Worm (Caenorhabditis elegans) whole organism, early embryonic: ENCODE measurements around the gene col-169.

Experiments used
- B0310.2 ChIP-seq: sonication (generic microtip); optimal IDR thresholded peaks from 2 replicates; lab custom pipeline; 2016; ENCODE audit warnings: mild to moderate bottlenecking, missing genetic modification characterization, missing compliant biosample characterization
- F13C5.2 ChIP-seq: sonication (generic microtip); optimal IDR thresholded peaks from 2 replicates; lab custom pipeline; 2017; ENCODE audit warnings: mild to moderate bottlenecking, missing genetic modification characterization, inconsistent platforms, missing compliant biosample characterization
- aly-1 ChIP-seq: sonication (generic microtip); optimal IDR thresholded peaks from 2 replicates; lab custom pipeline; 2016; ENCODE audit warnings: missing genetic modification characterization, missing compliant biosample characterization
- ama-1 ChIP-seq: fragments of 150-350 bp; optimal IDR thresholded peaks from 2 replicates; lab custom pipeline; 2014
- ceh-13 ChIP-seq: fragments of 200-800 bp; sonication (Bioruptor generic); optimal IDR thresholded peaks from 2 replicates; lab custom pipeline; 2018; ENCODE audit warnings: mild to moderate bottlenecking, missing genetic modification characterization, missing compliant biosample characterization
- ceh-36 ChIP-seq: sonication (generic microtip); optimal IDR thresholded peaks from 2 replicates; lab custom pipeline; 2016; ENCODE audit warnings: missing genetic modification characterization, inconsistent platforms, missing compliant biosample characterization
- ets-7 ChIP-seq: sonication (generic microtip); optimal IDR thresholded peaks from 2 replicates; lab custom pipeline; 2016; ENCODE audit warnings: missing genotype, missing genetic modification characterization, missing compliant biosample characterization
- flt-1 ChIP-seq: fragments of 200-800 bp; sonication (Bioruptor generic); IDR thresholded peaks from 2 replicates; pipeline ENCODE4 v1.3.6; 2022; ENCODE audit warnings: missing genetic modification characterization, missing compliant biosample characterization
- hmbx-1 ChIP-seq: sonication (generic microtip); optimal IDR thresholded peaks from 2 replicates; lab custom pipeline; 2016; ENCODE audit warnings: mild to moderate bottlenecking, missing genetic modification characterization, missing compliant biosample characterization
- hmg-4 ChIP-seq: fragments of 200-800 bp; sonication (Bioruptor generic); optimal IDR thresholded peaks from 2 replicates; lab custom pipeline; 2018; ENCODE audit warnings: mild to moderate bottlenecking, missing genetic modification characterization, missing compliant biosample characterization
- hnd-1 ChIP-seq: sonication (generic microtip); optimal IDR thresholded peaks from 2 replicates; lab custom pipeline; 2016; ENCODE audit warnings: missing genetic modification characterization, missing compliant biosample characterization
- pes-1 ChIP-seq: fragments of 200-800 bp; sonication (Bioruptor generic); IDR thresholded peaks from 2 replicates; pipeline ENCODE4 v1.3.6; 2022; ENCODE audit warnings: missing genetic modification reagents, missing genetic modification characterization, missing compliant biosample characterization
- scrt-1 ChIP-seq: fragments of 200-800 bp; sonication (Bioruptor generic); IDR thresholded peaks from 2 replicates; pipeline ENCODE4 v1.3.6; 2022; ENCODE audit warnings: missing genetic modification characterization, missing compliant biosample characterization
- sea-1 ChIP-seq: fragments of 200-800 bp; sonication (Bioruptor generic); conservative IDR thresholded peaks from 2 replicates; pipeline ENCODE4 v1.3.6; 2022; ENCODE audit warnings: missing genetic modification characterization, missing compliant biosample characterization
- tbx-11 ChIP-seq: fragments of 200-800 bp; sonication (Bioruptor generic); IDR thresholded peaks from 2 replicates; pipeline ENCODE4 v1.3.6; 2022; ENCODE audit warnings: missing genetic modification characterization, missing compliant biosample characterization
- tbx-37 ChIP-seq: fragments of 200-800 bp; sonication (Bioruptor generic); conservative IDR thresholded peaks from 2 replicates; pipeline ENCODE4 v1.3.6; 2022; ENCODE audit warnings: missing genetic modification reagents, missing genetic modification characterization, missing compliant biosample characterization
- tra-4 ChIP-seq: sonication (generic microtip); optimal IDR thresholded peaks from 2 replicates; lab custom pipeline; 2017; ENCODE audit warnings: missing genetic modification characterization, missing compliant biosample characterization

The col-169 gene

DNA sequence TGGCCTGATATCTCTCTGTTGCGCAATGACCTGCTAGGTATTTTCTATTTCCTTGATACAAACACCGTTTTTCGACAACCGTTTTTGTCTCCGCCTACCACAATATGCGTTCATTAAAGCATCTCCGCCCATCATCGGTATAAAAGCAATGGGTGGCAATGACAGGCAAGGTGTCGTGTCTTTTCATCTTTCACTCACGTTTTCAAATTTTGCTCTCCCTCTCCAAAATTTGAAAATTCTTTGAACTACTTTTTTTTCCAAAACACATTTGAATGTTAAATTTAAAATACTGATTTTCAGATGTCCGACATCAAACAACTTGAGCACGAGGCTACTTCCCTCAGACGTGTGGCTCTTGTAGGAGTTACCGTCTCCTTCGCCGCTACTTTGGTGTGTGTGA is at the start of gene col-169:
col-169 (plus strand) TSS at position 301 of the 400 bp plus-strand sequence.
- TF ChIP-seq ceh-36 (tag; lab: Kevin White, UChicago), result no peak
- TF ChIP-seq F13C5.2 (tag; lab: Kevin White, UChicago), result no peak
- no peak for TF ChIP-seq aly-1 (tag; lab: Kevin White, UChicago)
- no peak for TF ChIP-seq hnd-1
- TF ChIP-seq sea-1 (GFP tag; lab: Robert Waterston, UW), result no peak
- no peak for TF ChIP-seq ceh-13
- TF ChIP-seq flt-1 (GFP tag; lab: Robert Waterston, UW), result no peak
- no peak for TF ChIP-seq B0310.2 (tag; lab: Kevin White, UChicago)
- no peak for TF ChIP-seq tra-4 (tag; lab: Kevin White, UChicago)
- no peak for TF ChIP-seq ama-1 (lab: Kevin White, UChicago)
- TF ChIP-seq scrt-1 (GFP tag; lab: Robert Waterston, UW), result no peak
- TF ChIP-seq pes-1 (GFP tag; lab: Robert Waterston, UW), result no peak
- no peak for TF ChIP-seq tbx-37
- no peak for TF ChIP-seq hmbx-1
- no peak for TF ChIP-seq tbx-11 (GFP tag; lab: Robert Waterston, UW)
- TF ChIP-seq hmg-4 (GFP tag; lab: Kevin White, UChicago), result no peak
- TF ChIP-seq ets-7, result no peak

DNA sequence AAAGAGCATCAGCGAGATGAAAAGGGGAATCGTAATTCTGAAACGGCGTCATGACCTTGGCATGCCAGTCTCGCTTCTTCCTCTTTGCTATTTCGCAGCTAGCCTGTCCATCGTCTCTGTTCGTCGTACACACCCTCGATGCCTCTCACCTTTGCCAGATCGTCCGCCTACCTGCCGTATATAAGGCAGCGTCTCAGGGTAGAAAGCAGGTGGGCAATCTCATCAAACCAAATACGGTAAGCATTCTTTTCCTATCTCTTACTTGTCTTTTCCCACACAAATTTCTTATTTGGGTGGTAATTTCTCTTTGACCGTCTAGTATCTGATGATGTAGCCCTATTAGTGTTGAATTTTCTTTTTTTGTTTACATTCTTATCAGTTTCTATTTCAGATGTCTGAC is 49.3 kb upstream of the col-169 start, which contains the start of gene col-166:
col-166 (plus strand) TSS at position 392 of the 400 bp plus-strand sequence.
- TF ChIP-seq sea-1 (GFP tag; lab: Robert Waterston, UW), result no peak
- no peak for TF ChIP-seq pes-1 (GFP tag; lab: Robert Waterston, UW)
- TF ChIP-seq ceh-36 (tag; lab: Kevin White, UChicago), result no peak
- TF ChIP-seq F13C5.2 (tag; lab: Kevin White, UChicago), result no peak
- no peak for TF ChIP-seq aly-1 (tag; lab: Kevin White, UChicago)
- TF ChIP-seq hmg-4 (GFP tag; lab: Kevin White, UChicago), result no peak
- no peak for TF ChIP-seq ceh-13

DNA sequence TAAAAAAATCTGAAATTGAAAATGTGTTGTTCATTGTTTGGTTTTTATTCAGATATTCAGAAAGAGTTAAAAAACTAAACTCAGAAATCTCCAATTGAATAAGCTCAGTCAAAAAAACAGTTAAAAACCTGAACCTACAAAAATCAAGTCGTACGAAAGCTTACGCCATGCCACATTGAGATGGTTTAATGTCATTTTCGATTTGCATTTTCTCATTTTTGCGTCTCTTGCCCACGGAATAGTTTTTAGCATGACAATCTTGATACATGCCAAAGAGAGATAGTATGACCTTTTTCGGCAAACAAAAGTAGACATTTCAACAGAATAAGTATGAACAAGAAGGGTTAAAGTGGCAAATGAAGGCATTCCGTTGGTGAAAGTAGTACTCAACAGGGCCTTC is 48.0 kb upstream of the col-169 start:
- TF ChIP-seq hnd-1 (no peak), hmbx-1 (no peak), ama-1 (lab: Kevin White, UChicago) (no peak), pes-1 (GFP tag; lab: Robert Waterston, UW) (no peak), hmg-4 (GFP tag; lab: Kevin White, UChicago) (no peak), B0310.2 (tag; lab: Kevin White, UChicago) (no peak), tra-4 (tag; lab: Kevin White, UChicago) (no peak), F13C5.2 (tag; lab: Kevin White, UChicago) (no peak), tbx-11 (GFP tag; lab: Robert Waterston, UW) (no peak), tbx-37 (no peak), ets-7 (no peak), scrt-1 (GFP tag; lab: Robert Waterston, UW) (no peak), ceh-36 (tag; lab: Kevin White, UChicago) (no peak), sea-1 (GFP tag; lab: Robert Waterston, UW) (no peak), aly-1 (tag; lab: Kevin White, UChicago) (no peak), flt-1 (GFP tag; lab: Robert Waterston, UW) (no peak)

DNA sequence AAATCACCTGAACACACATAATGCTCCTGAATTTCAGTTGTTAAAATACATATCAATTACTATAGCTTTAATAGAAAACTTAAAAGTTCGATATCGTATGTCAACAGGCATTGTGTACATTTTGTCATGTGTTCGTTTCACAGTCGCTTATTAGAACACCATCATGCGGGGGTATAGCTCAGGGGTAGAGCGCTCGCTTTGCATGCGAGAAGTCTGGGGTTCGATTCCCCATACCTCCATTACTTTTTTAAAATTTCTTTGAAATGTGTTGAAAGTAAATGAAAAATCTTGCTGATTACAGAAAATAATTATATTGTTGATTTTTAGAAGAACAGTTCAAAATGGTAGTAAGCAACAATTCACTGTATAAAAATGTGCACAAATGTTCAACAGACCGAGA is 42.8 kb upstream of the col-169 start:
- TF ChIP-seq tbx-37, result peak; percentile 45; the same call in 1 of the 2 replicates
- no peak for TF ChIP-seq aly-1 (tag; lab: Kevin White, UChicago)
- peak; percentile 63 for TF ChIP-seq ceh-13
- no peak for TF ChIP-seq F13C5.2 (tag; lab: Kevin White, UChicago)
- TF ChIP-seq flt-1 (GFP tag; lab: Robert Waterston, UW), result peak; percentile 71; the same call in 1 of the 2 replicates
- TF ChIP-seq tbx-11 (GFP tag; lab: Robert Waterston, UW), result peak; percentile 63; the same call in 1 of the 2 replicates
- TF ChIP-seq ets-7, result no peak
- no peak for TF ChIP-seq tra-4 (tag; lab: Kevin White, UChicago)
- TF ChIP-seq scrt-1 (GFP tag; lab: Robert Waterston, UW), result peak; percentile 75
- peak; percentile 12 for TF ChIP-seq B0310.2 (tag; lab: Kevin White, UChicago)
- TF ChIP-seq pes-1 (GFP tag; lab: Robert Waterston, UW), result peak; percentile 87
- TF ChIP-seq ceh-36 (tag; lab: Kevin White, UChicago), result peak; percentile 75
- peak; percentile 21 for TF ChIP-seq hmbx-1
- no peak for TF ChIP-seq ama-1 (lab: Kevin White, UChicago)
- peak; percentile 23 for TF ChIP-seq hmg-4 (GFP tag; lab: Kevin White, UChicago)
- no peak for TF ChIP-seq hnd-1
- TF ChIP-seq sea-1 (GFP tag; lab: Robert Waterston, UW), result peak; percentile 80

DNA sequence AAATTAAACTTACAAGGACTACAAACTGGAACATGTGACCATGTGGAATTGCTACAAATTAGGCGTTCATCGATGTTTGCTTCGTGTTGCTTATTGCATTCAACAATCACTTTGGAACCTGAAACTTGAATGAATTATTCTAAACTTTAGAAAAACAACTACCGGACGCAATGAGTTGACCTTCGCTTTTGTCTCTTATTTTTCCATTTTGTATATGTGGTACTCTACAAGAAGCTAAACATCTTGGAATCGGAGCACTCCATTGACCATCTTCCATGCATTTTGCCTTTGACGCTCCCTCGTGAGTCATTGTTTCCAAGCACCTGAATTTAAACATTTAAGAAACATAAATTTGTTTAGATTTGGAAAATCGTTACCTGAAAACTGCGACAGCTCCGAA is 39.9 kb upstream of the col-169 start:
- TF ChIP-seq sea-1 (GFP tag; lab: Robert Waterston, UW) (no peak), tbx-11 (GFP tag; lab: Robert Waterston, UW) (no peak), F13C5.2 (tag; lab: Kevin White, UChicago) (no peak), scrt-1 (GFP tag; lab: Robert Waterston, UW) (no peak), B0310.2 (tag; lab: Kevin White, UChicago) (no peak), ama-1 (lab: Kevin White, UChicago) (no peak), ceh-13 (no peak), pes-1 (GFP tag; lab: Robert Waterston, UW) (no peak), hmbx-1 (no peak), ceh-36 (tag; lab: Kevin White, UChicago) (no peak), hnd-1 (no peak)

DNA sequence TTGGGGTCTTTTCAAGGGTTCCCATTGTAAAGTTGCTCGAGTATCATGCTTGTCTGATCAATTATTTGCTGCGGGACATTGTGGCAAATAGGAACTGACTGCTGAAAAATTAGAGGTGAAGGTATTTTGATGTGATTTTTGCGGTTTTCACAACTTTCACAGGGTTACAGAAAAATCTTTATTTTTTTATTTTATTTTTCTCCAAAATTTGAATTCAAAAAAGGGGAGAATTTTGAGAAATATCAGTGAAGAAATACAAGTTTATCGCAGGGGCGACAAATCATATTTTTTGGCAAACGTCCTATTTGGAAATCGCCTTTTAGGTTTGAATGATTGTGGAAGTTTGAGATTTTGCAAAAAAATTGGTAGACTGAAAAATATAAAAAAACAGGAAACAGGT is 37.3 kb upstream of the col-169 start, which contains the start of gene lev-9:
lev-9 (minus strand) TSS at position 101 of the 400 bp plus-strand sequence.
- no peak for TF ChIP-seq hmbx-1
- no peak for TF ChIP-seq F13C5.2 (tag; lab: Kevin White, UChicago)
- TF ChIP-seq scrt-1 (GFP tag; lab: Robert Waterston, UW), result no peak
- no peak for TF ChIP-seq ceh-36 (tag; lab: Kevin White, UChicago)
- no peak for TF ChIP-seq ets-7
- no peak for TF ChIP-seq sea-1 (GFP tag; lab: Robert Waterston, UW)
- TF ChIP-seq tbx-37, result no peak
- no peak for TF ChIP-seq aly-1 (tag; lab: Kevin White, UChicago)
- TF ChIP-seq tbx-11 (GFP tag; lab: Robert Waterston, UW), result no peak
- no peak for TF ChIP-seq B0310.2 (tag; lab: Kevin White, UChicago)
- TF ChIP-seq ceh-13, result no peak
- TF ChIP-seq tra-4 (tag; lab: Kevin White, UChicago), result no peak
- TF ChIP-seq ama-1 (lab: Kevin White, UChicago), result no peak
- no peak for TF ChIP-seq pes-1 (GFP tag; lab: Robert Waterston, UW)
- no peak for TF ChIP-seq hmg-4 (GFP tag; lab: Kevin White, UChicago)
- no peak for TF ChIP-seq hnd-1
- TF ChIP-seq flt-1 (GFP tag; lab: Robert Waterston, UW), result no peak
